Fruit fly (Drosophila melanogaster) whole organism, embryonic: Measurements from ENCODE around the gene janB.
A peak's percentile ranks its signal among the peaks of the same experiment; 100 is the strongest.

Experiments used
- Bteb2 ChIP-seq: fragments of 200-800 bp; sonication (Bioruptor generic); optimal IDR thresholded peaks from 2 replicates; lab custom pipeline; 2016; ENCODE audit warnings: missing biosample characterization, missing genetic modification characterization
- CG10274 ChIP-seq: fragments of 200-800 bp; sonication (Bioruptor generic); optimal IDR thresholded peaks from 3 replicates; lab custom pipeline; 2017; ENCODE audit warnings: missing biosample characterization, mild to moderate bottlenecking, missing genetic modification characterization
- CG10959 ChIP-seq: fragments of 200-800 bp; sonication (Bioruptor generic); IDR thresholded peaks from 2 replicates; pipeline ENCODE4 v1.3.6; 2022; ENCODE audit warnings: missing biosample characterization, missing genetic modification characterization
- CG12942 ChIP-seq: fragments of 200-800 bp; sonication (Bioruptor generic); optimal IDR thresholded peaks from 3 replicates; lab custom pipeline; 2016; ENCODE audit warnings: missing biosample characterization, missing genetic modification characterization
- CG13624 ChIP-seq: fragments of 200-800 bp; sonication (Bioruptor generic); optimal IDR thresholded peaks from 2 replicates; lab custom pipeline; 2016; ENCODE audit warnings: missing biosample characterization, missing genetic modification characterization
- CG13894 ChIP-seq: fragments of 200-800 bp; sonication (Bioruptor generic); optimal IDR thresholded peaks from 3 replicates; lab custom pipeline; 2018; ENCODE audit warnings: missing biosample characterization, mild to moderate bottlenecking, missing genetic modification characterization, moderate library complexity
- CG17568 ChIP-seq: fragments of 200-800 bp; sonication (Bioruptor generic); optimal IDR thresholded peaks from 2 replicates; lab custom pipeline; 2018; ENCODE audit warnings: missing biosample characterization, mild to moderate bottlenecking, missing genetic modification characterization, moderate library complexity
- CG2875 ChIP-seq: fragments of 200-800 bp; sonication (Bioruptor generic); optimal IDR thresholded peaks from 2 replicates; lab custom pipeline; 2017; ENCODE audit warnings: missing biosample characterization, mild to moderate bottlenecking, missing genetic modification characterization, missing genetic modification reagents
- CG3065 ChIP-seq: fragments of 200-800 bp; sonication (Bioruptor generic); optimal IDR thresholded peaks from 2 replicates; lab custom pipeline; 2016; ENCODE audit warnings: missing biosample characterization, missing genetic modification characterization
- CG33213 ChIP-seq: fragments of 200-800 bp; sonication (Bioruptor generic); optimal IDR thresholded peaks from 3 replicates; lab custom pipeline; 2016; ENCODE audit warnings: missing biosample characterization, missing genetic modification characterization
- CG42726 ChIP-seq: fragments of 200-800 bp; sonication (Bioruptor generic); IDR thresholded peaks from 2 replicates; pipeline ENCODE4 v1.3.6; 2022; ENCODE audit warnings: missing biosample characterization, missing genetic modification characterization; ENCODE audit not compliant: partially characterized antibody
- CG4328 ChIP-seq: fragments of 200-800 bp; sonication (Bioruptor generic); optimal IDR thresholded peaks from 3 replicates; lab custom pipeline; 2017; ENCODE audit warnings: missing biosample characterization, missing genetic modification reagents, missing genetic modification characterization
- CG4424 ChIP-seq: fragments of 200-800 bp; sonication (Bioruptor generic); optimal IDR thresholded peaks from 3 replicates; lab custom pipeline; 2016; ENCODE audit warnings: missing biosample characterization, missing genetic modification characterization
- CG6175 ChIP-seq: fragments of 200-800 bp; sonication (Bioruptor generic); IDR thresholded peaks from 3 replicates; pipeline ENCODE4 v1.3.6; 2022; ENCODE audit warnings: missing biosample characterization, missing genetic modification characterization
- CG7786 ChIP-seq: fragments of 200-800 bp; sonication (Bioruptor generic); optimal IDR thresholded peaks from 2 replicates; lab custom pipeline; 2016; ENCODE audit warnings: missing biosample characterization, missing genetic modification characterization
- CG7987 ChIP-seq: fragments of 200-800 bp; sonication (Bioruptor generic); optimal IDR thresholded peaks from 2 replicates; lab custom pipeline; 2018; ENCODE audit warnings: missing biosample characterization, mild to moderate bottlenecking, missing genetic modification characterization, moderate library complexity
- CG9437 ChIP-seq: fragments of 200-800 bp; sonication (Bioruptor generic); optimal IDR thresholded peaks from 2 replicates; lab custom pipeline; 2018; ENCODE audit warnings: missing biosample characterization, mild to moderate bottlenecking, missing genetic modification characterization
- CG9609 ChIP-seq: fragments of 200-800 bp; sonication (Bioruptor generic); optimal IDR thresholded peaks from 3 replicates; lab custom pipeline; 2016; ENCODE audit warnings: missing biosample characterization, missing genetic modification characterization
- CG9876 ChIP-seq: fragments of 200-800 bp; sonication (Bioruptor generic); optimal IDR thresholded peaks from 2 replicates; lab custom pipeline; 2016; ENCODE audit warnings: missing biosample characterization, missing genetic modification characterization
- Doc3 ChIP-seq: fragments of 200-800 bp; sonication (Bioruptor generic); IDR thresholded peaks from 3 replicates; pipeline ENCODE4 v1.3.6; 2022; ENCODE audit warnings: missing biosample characterization, missing genetic modification characterization; ENCODE audit not compliant: partially characterized antibody
- Hr78 ChIP-seq, 2 experiments: fragments of 200-800 bp in 1 of 2; fragments of >200 bp in 1 of 2; sonication (Bioruptor generic) in 1 of 2; optimal IDR thresholded peaks; 2 replicates each; lab custom pipeline; 2017 to 2019; ENCODE audit warnings: missing biosample characterization in 2 of 2, missing genetic modification characterization in 2 of 2, mild to moderate bottlenecking in 1 of 2, moderate library complexity in 1 of 2
- Max ChIP-seq: fragments of 200-800 bp; sonication (Bioruptor generic); optimal IDR thresholded peaks from 2 replicates; lab custom pipeline; 2016; ENCODE audit warnings: missing biosample characterization, mild to moderate bottlenecking, missing genetic modification characterization
- Meics ChIP-seq: fragments of 200-800 bp; sonication (Bioruptor generic); optimal IDR thresholded peaks from 2 replicates; lab custom pipeline; 2017; ENCODE audit warnings: missing biosample characterization, mild to moderate bottlenecking, missing genetic modification characterization
- Nf-YC ChIP-seq: fragments of 200-800 bp; optimal IDR thresholded peaks from 3 replicates; lab custom pipeline; 2019; ENCODE audit warnings: missing biosample characterization, mild to moderate bottlenecking, missing genetic modification characterization, moderate library complexity
- Oaz ChIP-seq: fragments of 200-800 bp; sonication (Bioruptor generic); IDR thresholded peaks from 2 replicates; pipeline ENCODE4 v1.3.6; 2022; ENCODE audit warnings: missing biosample characterization, missing genetic modification characterization
- Optix ChIP-seq: fragments of 200-800 bp; sonication (Bioruptor generic); IDR thresholded peaks from 3 replicates; pipeline ENCODE4 v1.3.6; 2022; ENCODE audit warnings: missing biosample characterization, missing genetic modification characterization
- Ptx1 ChIP-seq: fragments of 200-800 bp; sonication (Bioruptor generic); IDR thresholded peaks from 2 replicates; pipeline ENCODE4 v1.3.6; 2022; ENCODE audit warnings: missing biosample characterization, missing genetic modification characterization
- Sox100B ChIP-seq: fragments of 200-800 bp; sonication (Bioruptor generic); optimal IDR thresholded peaks from 3 replicates; lab custom pipeline; 2018; ENCODE audit warnings: missing biosample characterization, mild to moderate bottlenecking, missing genetic modification characterization
- ci ChIP-seq: fragments of 200-800 bp; sonication (Bioruptor generic); IDR thresholded peaks from 3 replicates; pipeline ENCODE4 v1.3.6; 2022; ENCODE audit warnings: missing biosample characterization, missing genetic modification characterization
- croc ChIP-seq: fragments of 200-800 bp; sonication (Bioruptor generic); conservative IDR thresholded peaks from 3 replicates; pipeline ENCODE4 v1.3.6; 2022; ENCODE audit warnings: missing biosample characterization, missing genetic modification characterization
- dimm ChIP-seq: fragments of 200-800 bp; sonication (Bioruptor generic); IDR thresholded peaks from 2 replicates; pipeline ENCODE4 v1.3.6; 2022; ENCODE audit warnings: missing biosample characterization, missing genetic modification characterization
- dmrt99B ChIP-seq: fragments of 200-800 bp; sonication (Bioruptor generic); optimal IDR thresholded peaks from 2 replicates; lab custom pipeline; 2018; ENCODE audit warnings: missing biosample characterization, mild to moderate bottlenecking, missing genetic modification characterization, moderate library complexity
- dysf ChIP-seq: fragments of 200-800 bp; sonication (Bioruptor generic); IDR thresholded peaks from 3 replicates; pipeline ENCODE4 v1.3.6; 2022; ENCODE audit warnings: missing biosample characterization, missing genetic modification characterization
- eve ChIP-seq, 2 experiments: fragments of >200 bp; optimal IDR thresholded peaks; 2 replicates each; lab custom pipeline; 2017; ENCODE audit warnings: missing biosample characterization in 2 of 2, missing genetic modification characterization in 2 of 2
- fd3F ChIP-seq: fragments of 200-800 bp; sonication (Bioruptor generic); optimal IDR thresholded peaks from 2 replicates; lab custom pipeline; 2018; ENCODE audit warnings: missing biosample characterization, mild to moderate bottlenecking, missing genetic modification characterization, moderate library complexity
- fru ChIP-seq: fragments of >200 bp; optimal IDR thresholded peaks from 2 replicates; lab custom pipeline; 2017
- gem ChIP-seq: fragments of 200-800 bp; sonication (Bioruptor generic); optimal IDR thresholded peaks from 2 replicates; lab custom pipeline; 2019; ENCODE audit warnings: missing biosample characterization, mild to moderate bottlenecking, missing genetic modification characterization, moderate library complexity
- h ChIP-seq: fragments of >200 bp; optimal IDR thresholded peaks from 2 replicates; lab custom pipeline; 2017
- jigr1 ChIP-seq: fragments of 200-800 bp; sonication (Bioruptor generic); IDR thresholded peaks from 3 replicates; pipeline ENCODE4 v1.3.6; 2022; ENCODE audit warnings: missing biosample characterization, missing genetic modification characterization
- pzg ChIP-seq: fragments of 200-800 bp; sonication (Bioruptor generic); optimal IDR thresholded peaks from 3 replicates; lab custom pipeline; 2018; ENCODE audit warnings: missing biosample characterization, mild to moderate bottlenecking, missing genetic modification characterization, moderate library complexity
- rib ChIP-seq: fragments of 200-800 bp; sonication (Bioruptor generic); IDR thresholded peaks from 2 replicates; pipeline ENCODE4 v1.3.6; 2022; ENCODE audit warnings: missing biosample characterization, missing genetic modification characterization
- ro ChIP-seq: fragments of 200-800 bp; sonication (Bioruptor generic); IDR thresholded peaks from 2 replicates; pipeline ENCODE4 v1.3.6; 2022; ENCODE audit warnings: missing biosample characterization, missing genetic modification characterization
- row ChIP-seq: fragments of 200-800 bp; sonication (Bioruptor generic); IDR thresholded peaks from 3 replicates; pipeline ENCODE4 v1.3.6; 2022; ENCODE audit warnings: missing biosample characterization, missing genetic modification characterization
- sens ChIP-seq: fragments of 200-800 bp; sonication (Bioruptor generic); peaks from one replicate; lab custom pipeline; 2016; ENCODE audit warnings: missing biosample characterization, missing genetic modification characterization
- seq ChIP-seq: fragments of 200-800 bp; sonication (Bioruptor generic); IDR thresholded peaks from 2 replicates; pipeline ENCODE4 v1.3.6; 2022; ENCODE audit warnings: missing biosample characterization, missing genetic modification characterization
- shn ChIP-seq: fragments of 200-800 bp; sonication (Bioruptor generic); optimal IDR thresholded peaks from 3 replicates; lab custom pipeline; 2016; ENCODE audit warnings: missing biosample characterization, missing genetic modification characterization
- sna ChIP-seq: fragments of 200-800 bp; sonication (Bioruptor generic); IDR thresholded peaks from 2 replicates; pipeline ENCODE4 v1.3.6; 2022; ENCODE audit warnings: missing biosample characterization, missing genetic modification characterization; ENCODE audit not compliant: partially characterized antibody
- sr ChIP-seq: fragments of 200-800 bp; sonication (Bioruptor generic); IDR thresholded peaks from 3 replicates; pipeline ENCODE4 v1.3.6; 2022; ENCODE audit warnings: missing biosample characterization, missing genetic modification characterization
- unpg ChIP-seq: fragments of 200-800 bp; sonication (Bioruptor generic); optimal IDR thresholded peaks from 3 replicates; lab custom pipeline; 2018; ENCODE audit warnings: missing biosample characterization, mild to moderate bottlenecking, missing genetic modification characterization, moderate library complexity
- zen2 ChIP-seq: fragments of 200-800 bp; sonication (Bioruptor generic); IDR thresholded peaks from 3 replicates; pipeline ENCODE4 v1.3.6; 2022; ENCODE audit warnings: missing biosample characterization, missing genetic modification characterization; ENCODE audit not compliant: partially characterized antibody

Gene janB

dm6 chr3R:30043139-30043744 is 4.7 kb upstream of the janB start, which contains the start of gene Sry-delta (continued):
- TF ChIP-seq ro (GFP tag; lab: Robert Waterston, UW) (no peak), Optix (GFP tag; lab: Robert Waterston, UW) (peak; percentile 68), CG33213 (GFP tag; lab: Kevin White, UChicago) (peak; percentile 90), CG4424 (GFP tag; lab: Kevin White, UChicago) (peak; percentile 85), fd3F (GFP tag; lab: Kevin White, UChicago) (peak; percentile 3), h (no peak), dimm (GFP tag; lab: Robert Waterston, UW) (0 out of 2 replicates have a peak, but pooled peaks have one; percentile 3), ci (peak; percentile 86), rib (GFP tag; lab: Robert Waterston, UW) (peak; percentile 78), CG12942 (peak; percentile 86), Ptx1 (peak; percentile 86), Nf-YC (tag; lab: Kevin White, UChicago) (peak; percentile 63), Meics (peak; percentile 76), CG3065 (GFP tag; lab: Kevin White, UChicago) (peak; percentile 45), gem (no peak), sna (GFP tag; lab: Robert Waterston, UW) (peak; percentile 81), shn (GFP tag; lab: Kevin White, UChicago) (peak; percentile 80), CG13624 (peak; percentile 90), CG42726 (GFP tag; lab: Robert Waterston, UW) (peak; percentile 46; the same call in 1 of the 2 replicates), eve (GFP tag; optimal IDR thresholded peaks at IDR 0.05; lab: Kevin White, UChicago) (no peak), CG17568 (GFP tag; lab: Kevin White, UChicago) (no peak), sr (GFP tag; lab: Robert Waterston, UW) (peak; percentile 59; the same call in 2 of the 3 replicates), Sox100B (GFP tag; lab: Kevin White, UChicago) (no peak), Max (GFP tag; lab: Kevin White, UChicago) (peak; percentile 80), sens (GFP tag; lab: Kevin White, UChicago) (peak; percentile 96), dysf (GFP tag; lab: Robert Waterston, UW) (peak; percentile 59; the same call in 2 of the 3 replicates), Oaz (GFP tag; lab: Robert Waterston, UW) (peak; percentile 49), row (GFP tag; lab: Robert Waterston, UW) (peak; percentile 96), CG4328 (peak; percentile 57), CG7987 (peak; percentile 83), fru (lab: Kevin White, UChicago) (no peak), unpg (GFP tag; lab: Kevin White, UChicago) (peak; percentile 68), jigr1 (no peak; the same call in 2 of the 3 replicates), seq (GFP tag; lab: Robert Waterston, UW) (no peak; the same call in 1 of the 2 replicates), CG10274 (GFP tag; lab: Kevin White, UChicago) (peak; percentile 27), Doc3 (GFP tag; lab: Robert Waterston, UW) (peak; percentile 65; the same call in 2 of the 3 replicates), CG10959 (no peak), CG13894 (peak; percentile 89), CG6175 (peak; percentile 48; the same call in 1 of the 3 replicates), dmrt99B (no peak), CG2875 (GFP tag; lab: Kevin White, UChicago) (peak; percentile 13), CG9437 (GFP tag; lab: Kevin White, UChicago) (no peak), CG9609 (GFP tag; lab: Kevin White, UChicago) (peak; percentile 85), pzg (GFP tag; lab: Kevin White, UChicago) (peak; percentile 97), CG7786 (GFP tag; lab: Kevin White, UChicago) (peak; percentile 85), Hr78 (GFP tag; optimal IDR thresholded peaks at IDR 0.05; lab: Kevin White, UChicago) (no peak), Bteb2 (GFP tag; lab: Kevin White, UChicago) (peak; percentile 74), CG9876 (GFP tag; lab: Kevin White, UChicago) (peak; percentile 92), zen2 (no peak; the same call in 2 of the 3 replicates), croc (GFP tag; lab: Robert Waterston, UW) (no peak; the same call in 1 of the 3 replicates)
